Worm (Caenorhabditis elegans) whole organism, early embryonic: ENCODE results near the gene C35A11.2.

Experiments
- F13C5.2 ChIP-seq: sonication (generic microtip); optimal IDR thresholded peaks from 2 replicates; lab custom pipeline; 2017; ENCODE audit warnings: mild to moderate bottlenecking, missing genetic modification characterization, inconsistent platforms, missing compliant biosample characterization
- ama-1 ChIP-seq: fragments of 150-350 bp; optimal IDR thresholded peaks from 2 replicates; lab custom pipeline; 2014
- ceh-36 ChIP-seq: sonication (generic microtip); optimal IDR thresholded peaks from 2 replicates; lab custom pipeline; 2016; ENCODE audit warnings: missing genetic modification characterization, inconsistent platforms, missing compliant biosample characterization
- ets-7 ChIP-seq: sonication (generic microtip); optimal IDR thresholded peaks from 2 replicates; lab custom pipeline; 2016; ENCODE audit warnings: missing genotype, missing genetic modification characterization, missing compliant biosample characterization
- hmg-4 ChIP-seq: fragments of 200-800 bp; sonication (Bioruptor generic); optimal IDR thresholded peaks from 2 replicates; lab custom pipeline; 2018; ENCODE audit warnings: mild to moderate bottlenecking, missing genetic modification characterization, missing compliant biosample characterization
- tbx-11 ChIP-seq: fragments of 200-800 bp; sonication (Bioruptor generic); IDR thresholded peaks from 2 replicates; pipeline ENCODE4 v1.3.6; 2022; ENCODE audit warnings: missing genetic modification characterization, missing compliant biosample characterization

DNA sequence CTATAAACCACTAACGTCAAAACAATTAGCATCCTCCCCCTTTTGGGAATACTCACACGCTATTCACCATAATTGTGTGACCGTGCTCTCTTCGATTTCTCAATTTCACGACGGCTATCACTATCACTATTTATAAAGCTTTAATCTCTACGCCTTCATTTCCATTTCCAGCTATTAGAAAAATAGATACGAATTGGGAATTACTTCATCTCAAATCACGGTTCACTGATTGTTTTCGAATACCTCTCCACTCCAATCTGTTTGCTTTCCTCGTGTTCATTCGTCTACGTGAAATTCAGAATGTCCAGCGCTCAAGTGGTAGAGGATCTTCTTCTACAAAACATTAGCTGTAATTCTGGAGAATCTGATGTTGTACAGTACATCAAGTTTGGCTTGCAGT lies 49.2 kb upstream of the C35A11.2 start, which contains the start of gene srg-29:
- TF ChIP-seq hmg-4 (GFP tag; lab: Kevin White, UChicago) (no peak), tbx-11 (GFP tag; lab: Robert Waterston, UW) (no peak), ama-1 (no peak), ceh-36 (tag; lab: Kevin White, UChicago) (no peak), F13C5.2 (tag; lab: Kevin White, UChicago) (no peak), ets-7 (tag; lab: Kevin White, UChicago) (no peak)
